Fruit fly (Drosophila melanogaster): ENCODE results near the gene Xport-A.
A peak's percentile ranks its signal among the peaks of the same experiment; 100 is the strongest.

Xport-A gene

DNA sequence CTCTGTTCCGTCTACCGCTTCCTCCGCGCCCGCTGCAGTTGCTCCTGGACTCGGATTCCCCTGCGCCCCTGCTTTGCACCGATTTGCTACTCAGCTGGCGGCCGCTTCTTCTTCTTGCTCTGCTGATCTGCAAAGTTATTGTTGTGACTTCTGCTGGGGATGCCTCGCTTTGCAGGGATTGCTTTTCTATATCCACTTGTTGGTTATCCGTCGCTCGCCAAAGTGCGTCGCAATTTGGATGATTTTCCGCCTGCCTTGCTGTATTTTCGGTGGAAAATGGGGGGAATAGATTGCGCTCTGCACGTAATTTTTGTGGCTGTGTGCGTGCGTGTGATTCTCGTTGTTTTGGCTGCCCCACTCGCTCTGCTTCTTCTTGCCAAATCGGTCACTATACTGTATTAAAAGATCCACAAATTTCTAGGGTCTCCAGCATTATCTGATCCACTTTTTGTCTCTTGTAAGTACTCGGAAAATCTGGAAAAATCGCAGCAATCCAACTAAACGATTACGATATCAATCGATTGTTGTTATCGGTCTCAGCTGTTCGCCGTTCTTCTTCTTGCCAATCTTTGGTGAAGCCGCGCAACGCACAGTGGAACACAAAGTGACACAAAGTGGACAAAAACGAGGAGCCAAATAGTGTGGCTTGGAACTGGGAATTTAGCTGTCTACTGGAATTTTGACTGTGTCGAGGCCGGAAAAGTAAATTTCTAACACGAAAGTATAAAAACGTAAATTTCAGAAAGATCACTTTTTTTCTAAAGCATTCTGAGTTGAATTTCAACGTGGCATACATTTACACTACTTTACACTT, 12.1 kb downstream of the Xport-A start, which contains the start of gene ClpX:
Gene ClpX, minus strand, starts transcription at position 764 of the 814 bp plus-strand sequence.
- no peak for TF ChIP-seq Rel (GFP tag; optimal IDR thresholded peaks at IDR 0.05)
- peak; percentile 63 for TF ChIP-seq Rel (tag; optimal IDR thresholded peaks at IDR 0.05)
- peak; percentile 77 for TF ChIP-seq woc (GFP tag; optimal IDR thresholded peaks at IDR 0.05)
- no peak for TF ChIP-seq jim (GFP tag; optimal IDR thresholded peaks at IDR 0.05)
- peak; percentile 77 for TF ChIP-seq Myc (optimal IDR thresholded peaks at IDR 0.05)
- TF ChIP-seq dl (GFP tag; optimal IDR thresholded peaks at IDR 0.05; ENCODE audit: insufficient read depth in 1 of 2, partially characterized antibody in 2 of 2): no peak

DNA sequence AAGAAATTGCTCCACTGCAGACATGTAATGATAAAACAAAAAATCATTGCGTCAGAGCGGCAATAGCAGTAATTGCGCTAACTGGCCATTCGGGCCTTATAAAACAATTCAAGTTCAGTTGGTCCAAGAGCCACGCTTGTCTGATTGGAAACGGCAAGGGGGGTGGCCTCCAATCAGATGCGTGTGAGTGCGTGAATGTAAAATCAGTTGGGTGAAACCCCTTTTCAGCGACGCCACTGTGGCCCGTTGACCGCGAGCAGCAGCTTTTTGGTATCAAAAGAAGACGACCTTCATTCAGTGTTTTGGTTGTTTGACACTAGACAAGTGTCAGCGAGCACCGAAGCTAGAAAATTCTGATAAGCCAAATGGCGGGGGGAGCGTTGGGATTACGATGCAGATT, 12.9 kb downstream of the Xport-A start:
- TF ChIP-seq h (GFP tag; optimal IDR thresholded peaks at IDR 0.05): no peak

DNA sequence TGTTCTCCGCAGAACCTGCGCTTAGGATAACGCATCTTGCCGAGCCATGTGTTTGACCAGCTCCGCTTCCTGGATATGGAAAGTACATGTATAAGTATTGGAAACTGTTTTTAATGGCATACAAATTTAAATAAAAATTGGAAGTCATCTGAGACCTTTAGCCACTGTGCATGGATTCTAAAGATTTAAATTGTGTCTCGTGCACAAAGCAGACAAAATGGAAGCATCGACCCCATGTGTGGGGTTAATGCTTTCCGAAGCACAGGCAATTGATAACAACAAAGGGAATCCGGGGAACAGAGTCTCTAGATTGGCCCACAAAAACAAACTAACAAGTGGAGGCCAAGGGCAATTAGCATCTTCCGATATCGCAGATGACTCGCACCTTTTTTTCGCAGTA, 13.5 kb downstream of the Xport-A start:
- TF ChIP-seq Rel (GFP tag; optimal IDR thresholded peaks at IDR 0.05) (no peak), Rel (tag; optimal IDR thresholded peaks at IDR 0.05) (peak; percentile 62), Vsx2 (GFP tag; optimal IDR thresholded peaks at IDR 0.05; ENCODE audit: partially characterized antibody) (no peak), CrebA (GFP tag; optimal IDR thresholded peaks at IDR 0.05; ENCODE audit: borderline replicate concordance) (no peak), tai (GFP tag; optimal IDR thresholded peaks at IDR 0.05) (no peak)

DNA sequence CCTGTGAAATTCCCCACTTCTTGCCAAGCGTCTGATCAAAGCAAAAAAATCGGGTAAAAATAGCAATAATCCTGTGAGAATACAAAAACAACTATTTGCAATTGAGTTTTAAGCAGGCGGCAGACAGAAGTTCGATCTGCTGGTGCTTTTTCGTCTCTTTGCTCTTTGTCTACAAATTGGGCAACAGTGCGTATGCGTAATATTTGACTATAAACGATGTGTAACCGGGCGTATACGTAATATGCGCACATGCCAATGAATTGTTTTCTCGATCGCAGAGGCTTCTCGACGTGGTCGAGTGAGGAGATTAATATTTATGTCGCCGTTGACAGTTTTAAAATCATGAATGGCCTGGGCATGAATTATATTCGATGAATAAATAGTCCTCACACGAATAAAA, 19.9 kb downstream of the Xport-A start:
- TF ChIP-seq pan (optimal IDR thresholded peaks at IDR 0.05): no peak
- TF ChIP-seq fru (GFP tag; optimal IDR thresholded peaks at IDR 0.05): no peak
- TF ChIP-seq dmrt93B (GFP tag; optimal IDR thresholded peaks at IDR 0.05): no peak
- no peak for TF ChIP-seq Abd-B (GFP tag; optimal IDR thresholded peaks at IDR 0.05)
- TF ChIP-seq Myc (optimal IDR thresholded peaks at IDR 0.05): no peak
- TF ChIP-seq CrebA (GFP tag; optimal IDR thresholded peaks at IDR 0.05; ENCODE audit: borderline replicate concordance): no peak

DNA sequence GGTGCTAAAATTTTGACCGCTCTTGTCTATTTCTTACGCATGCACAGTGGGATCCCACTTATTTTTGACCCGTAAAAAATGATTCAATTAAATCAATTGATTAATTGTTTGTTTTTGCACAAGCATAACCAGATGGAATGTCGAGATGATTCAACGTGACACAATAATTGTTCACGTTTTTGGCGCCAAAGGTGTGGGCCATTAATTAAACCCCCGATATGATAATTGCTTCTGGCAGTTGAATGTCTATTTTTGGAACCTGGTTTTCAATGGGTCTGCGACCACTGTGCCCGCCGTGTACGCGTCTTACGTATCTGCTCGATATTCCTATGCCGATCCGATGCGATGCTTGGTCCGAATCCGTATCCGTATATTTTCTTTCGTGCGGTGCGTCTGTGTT, 23.2 kb downstream of the Xport-A start:
- no peak for TF ChIP-seq lola (GFP tag; optimal IDR thresholded peaks at IDR 0.05)
- peak; percentile 18 for TF ChIP-seq h (GFP tag; optimal IDR thresholded peaks at IDR 0.05)
- no peak for TF ChIP-seq Hnf4 (GFP tag; optimal IDR thresholded peaks at IDR 0.05)
- peak; percentile 44 for TF ChIP-seq sv (GFP tag; optimal IDR thresholded peaks at IDR 0.05)
- TF ChIP-seq fru (GFP tag; optimal IDR thresholded peaks at IDR 0.05): peak; percentile 5
- no peak for TF ChIP-seq pan (optimal IDR thresholded peaks at IDR 0.05)

DNA sequence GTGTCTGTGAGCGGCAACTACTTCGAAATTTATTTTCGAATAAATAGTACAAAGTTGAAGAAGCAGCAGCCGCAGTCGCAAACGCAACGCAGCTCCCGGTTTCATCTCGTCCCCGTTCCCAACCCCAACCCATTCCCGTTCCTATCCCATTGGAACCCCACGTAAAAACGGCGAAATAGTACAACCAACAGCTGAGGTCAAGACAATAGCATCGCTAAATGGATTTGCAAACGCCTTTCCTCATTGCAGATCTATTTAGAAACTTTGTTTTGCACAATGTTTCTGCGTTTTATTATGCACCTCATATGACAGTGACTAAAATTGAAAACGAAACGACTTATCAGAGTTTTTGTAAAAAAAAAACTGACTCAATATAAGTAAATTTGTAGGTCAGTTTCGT, 23.8 kb downstream of the Xport-A start:
- no peak for TF ChIP-seq dl (GFP tag; optimal IDR thresholded peaks at IDR 0.05; ENCODE audit: insufficient read depth in 1 of 2, partially characterized antibody in 2 of 2)
- no peak for TF ChIP-seq rgr (GFP tag; optimal IDR thresholded peaks at IDR 0.05)
- TF ChIP-seq Myc (optimal IDR thresholded peaks at IDR 0.05): no peak
- no peak for TF ChIP-seq br (GFP tag; optimal IDR thresholded peaks at IDR 0.05)
- TF ChIP-seq sv (GFP tag; optimal IDR thresholded peaks at IDR 0.05): no peak
- TF ChIP-seq Hnf4 (GFP tag; optimal IDR thresholded peaks at IDR 0.05): no peak
- no peak for TF ChIP-seq psq (GFP tag; optimal IDR thresholded peaks at IDR 0.05)

DNA sequence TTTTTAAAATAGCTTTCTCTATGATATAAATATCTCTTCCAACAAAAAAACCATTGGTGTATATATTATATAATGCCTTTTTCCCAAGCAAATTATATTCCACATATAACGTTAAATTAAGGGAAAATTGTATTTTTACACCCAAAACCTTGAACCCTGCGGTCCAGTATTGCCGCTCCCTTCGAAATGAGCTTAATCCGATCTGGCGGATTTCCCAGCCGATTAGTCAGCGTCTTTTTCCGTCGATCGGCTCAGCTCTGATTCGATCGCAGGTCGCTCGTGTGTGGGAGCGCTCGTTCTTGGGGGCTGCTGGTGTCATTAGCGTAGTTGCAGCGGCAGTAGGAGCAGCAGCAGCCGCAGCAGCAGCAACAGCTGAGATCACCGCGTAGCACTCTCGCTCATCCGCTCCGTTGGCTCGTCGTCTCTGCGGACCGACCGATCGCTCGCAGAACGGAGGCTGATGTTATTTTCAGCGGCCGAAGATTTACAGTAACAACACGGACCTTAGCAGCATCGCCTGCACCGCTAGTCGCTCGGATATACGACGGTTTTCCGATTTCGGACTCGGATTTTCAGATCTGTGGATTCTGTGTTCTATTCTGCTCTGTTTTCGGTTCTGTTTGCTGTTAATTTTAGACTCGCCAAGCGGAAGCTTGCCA, 24.7 kb downstream of the Xport-A start, which contains the start of gene CG4733:
Gene CG4733, plus strand, starts transcription at position 350 of the 659 bp plus-strand sequence.
- TF ChIP-seq Vsx2 (GFP tag; optimal IDR thresholded peaks at IDR 0.05; ENCODE audit: partially characterized antibody) (no peak), jim (GFP tag; optimal IDR thresholded peaks at IDR 0.05) (no peak), sv (GFP tag; optimal IDR thresholded peaks at IDR 0.05) (no peak), Abd-B (GFP tag; optimal IDR thresholded peaks at IDR 0.05) (no peak), Hr83 (GFP tag; optimal IDR thresholded peaks at IDR 0.05; ENCODE audit: poor library complexity, severe bottlenecking) (no peak), CrebA (GFP tag; optimal IDR thresholded peaks at IDR 0.05; ENCODE audit: borderline replicate concordance) (no peak), Dif (GFP tag; optimal IDR thresholded peaks at IDR 0.05; ENCODE audit: partially characterized antibody) (peak; percentile 32), dl (GFP tag; optimal IDR thresholded peaks at IDR 0.05; ENCODE audit: insufficient read depth in 1 of 2, partially characterized antibody in 2 of 2) (peak in 1 of 2 experiments; percentile 50), br (GFP tag; optimal IDR thresholded peaks at IDR 0.05) (no peak), Myc (optimal IDR thresholded peaks at IDR 0.05) (peak; percentile 98), tai (GFP tag; optimal IDR thresholded peaks at IDR 0.05) (no peak), dmrt93B (GFP tag; optimal IDR thresholded peaks at IDR 0.05) (no peak), woc (GFP tag; optimal IDR thresholded peaks at IDR 0.05) (peak; percentile 32), fru (GFP tag; optimal IDR thresholded peaks at IDR 0.05) (peak; percentile 56), CG9705 (GFP tag; optimal IDR thresholded peaks at IDR 0.05) (no peak)

All from whole organism, wandering third instar larva.